Worm (Caenorhabditis elegans) whole organism, mixed stage, embryonic: Measurements from ENCODE around the gene gsr-1.

Experiments used
- ces-1 ChIP-seq: fragments of 150-350 bp; optimal IDR thresholded peaks from 2 replicates; lab custom pipeline; 2014; ENCODE audit warnings: missing biosample characterization, missing genetic modification reagents, missing genetic modification characterization
- lin-13 ChIP-seq: fragments of 150-350 bp; optimal IDR thresholded peaks from 2 replicates; lab custom pipeline; 2014; ENCODE audit warnings: missing biosample characterization, missing genetic modification characterization
- lin-32 ChIP-seq: fragments of 200-800 bp; sonication (Bioruptor generic); optimal IDR thresholded peaks from 2 replicates; lab custom pipeline; 2018; ENCODE audit warnings: mild to moderate bottlenecking, missing genetic modification characterization, missing compliant biosample characterization
- nhr-12 ChIP-seq: fragments of 150-350 bp; optimal IDR thresholded peaks from 2 replicates; lab custom pipeline; 2014; ENCODE audit warnings: missing biosample characterization, missing genetic modification characterization
- nhr-237 ChIP-seq: fragments of 150-350 bp; optimal IDR thresholded peaks from 2 replicates; lab custom pipeline; 2014; ENCODE audit warnings: missing biosample characterization, missing genetic modification characterization
- snpc-4 ChIP-seq: fragments of 150-350 bp; optimal IDR thresholded peaks from 2 replicates; lab custom pipeline; 2014; ENCODE audit warnings: missing biosample characterization, missing genetic modification characterization
- unc-62 ChIP-seq: fragments of 150-350 bp; optimal IDR thresholded peaks from 2 replicates; lab custom pipeline; 2014; ENCODE audit warnings: missing biosample characterization, missing genetic modification reagents, missing genetic modification characterization
- ztf-11 ChIP-seq: fragments of 150-350 bp; optimal IDR thresholded peaks from 2 replicates; lab custom pipeline; 2014; ENCODE audit warnings: missing biosample characterization, missing genetic modification characterization

DNA sequence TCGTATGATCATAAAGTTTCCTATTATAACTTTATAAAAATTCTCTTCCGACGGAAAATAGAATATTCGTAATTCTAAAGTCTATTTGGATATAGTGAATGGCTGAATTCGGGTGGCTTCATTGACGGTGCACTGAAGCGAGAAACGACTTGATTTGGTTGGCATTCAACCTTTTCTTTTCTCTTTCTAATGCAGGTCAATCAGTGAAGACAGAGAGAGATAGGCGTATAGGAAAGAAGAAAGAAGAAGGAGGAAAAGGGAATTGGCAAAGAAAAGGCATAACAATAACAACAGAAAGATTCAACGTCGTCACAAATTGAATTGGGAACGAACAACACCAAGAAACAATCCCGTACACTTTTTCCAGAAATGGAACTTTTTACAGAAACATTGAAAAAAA is 24.8 kb downstream of the gsr-1 start:
- no peak for TF ChIP-seq unc-62 (GFP tag; lab: Kevin White, UChicago)
- TF ChIP-seq lin-32 (GFP tag; lab: Kevin White, UChicago): no peak
- TF ChIP-seq ztf-11 (tag; lab: Kevin White, UChicago): no peak
- no peak for TF ChIP-seq ces-1 (GFP tag; lab: Kevin White, UChicago)
- TF ChIP-seq nhr-237 (tag; lab: Kevin White, UChicago): no peak
- TF ChIP-seq lin-13: no peak
- TF ChIP-seq nhr-12: no peak
- no peak for TF ChIP-seq snpc-4 (tag; lab: Kevin White, UChicago)
